Fruit fly (Drosophila melanogaster): ENCODE data around the gene CG13445.

The CG13445 gene

DNA sequence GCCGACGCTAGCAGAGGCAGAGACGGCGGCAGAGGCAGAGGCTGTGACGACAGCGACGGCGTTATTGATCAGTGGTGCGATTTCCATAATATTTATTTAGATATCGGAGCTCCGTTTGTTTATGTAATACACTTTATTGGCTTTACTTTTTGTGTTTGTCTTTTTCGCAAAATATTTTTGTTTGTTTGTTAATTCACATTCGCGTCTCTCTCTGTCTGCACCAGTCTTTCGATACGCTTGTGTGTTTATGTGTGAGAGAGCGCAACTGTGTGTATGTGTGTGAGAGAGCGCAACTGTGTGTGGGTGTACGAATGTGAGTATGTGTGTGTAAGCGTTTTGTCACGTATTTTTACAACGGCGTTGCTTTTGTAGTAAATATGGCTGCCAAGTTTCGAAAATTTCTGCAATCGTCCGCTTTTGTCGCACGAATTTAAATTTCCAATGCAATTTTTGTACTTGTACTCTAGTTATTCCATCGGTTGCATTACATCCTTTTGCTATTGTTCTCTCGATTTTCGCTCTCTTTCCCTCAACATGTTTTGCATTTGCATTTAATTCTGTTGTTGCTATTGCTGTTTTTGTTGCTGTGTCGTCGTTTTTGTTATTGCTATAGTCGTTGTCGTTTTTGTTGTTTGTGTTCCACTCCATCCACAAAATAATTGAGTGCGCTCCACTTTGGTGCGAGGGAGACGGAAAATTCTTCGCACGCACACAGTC is 16.4 kb downstream of the CG13445 start (continued):
- TF ChIP-seq fd59A (GFP tag; optimal IDR thresholded peaks at IDR 0.05) (no peak), Blimp-1 (GFP tag; optimal IDR thresholded peaks at IDR 0.05) (no peak), dsx (GFP tag; optimal IDR thresholded peaks at IDR 0.05; ENCODE audit: poor library complexity, severe bottlenecking) (peak; percentile 14), CG6854 (GFP tag; optimal IDR thresholded peaks at IDR 0.05) (peak; percentile 25), CG16779 (tag; optimal IDR thresholded peaks at IDR 0.05) (peak; percentile 51), vri (GFP tag; optimal IDR thresholded peaks at IDR 0.05) (peak; percentile 94), Hr39 (GFP tag; optimal IDR thresholded peaks at IDR 0.05) (no peak), Ets21C (GFP tag; optimal IDR thresholded peaks at IDR 0.05) (no peak), CG15336 (GFP tag; IDR thresholded peaks at IDR 0.05) (peak; percentile 61; the same call in 1 of the 2 replicates), achi (GFP tag; optimal IDR thresholded peaks at IDR 0.05) (no peak), svp (GFP tag) (no peak), fkh (GFP tag; optimal IDR thresholded peaks at IDR 0.05) (peak; percentile 92), CG32006 (GFP tag; optimal IDR thresholded peaks at IDR 0.05) (no peak), CG10669 (GFP tag; optimal IDR thresholded peaks at IDR 0.05) (no peak), cyc (GFP tag; optimal IDR thresholded peaks at IDR 0.05) (no peak), CG8632 (GFP tag; optimal IDR thresholded peaks at IDR 0.05) (peak; percentile 10), Eip75B (GFP tag; optimal IDR thresholded peaks at IDR 0.05) (peak; percentile 54)

- TF ChIP-seq CG16779 (tag; optimal IDR thresholded peaks at IDR 0.05) (no peak), spab (GFP tag; optimal IDR thresholded peaks at IDR 0.05) (peak; percentile 4), dsx (GFP tag; optimal IDR thresholded peaks at IDR 0.05; ENCODE audit: poor library complexity, severe bottlenecking) (no peak), CG11294 (GFP tag; IDR thresholded peaks at IDR 0.05) (peak; percentile 57; the same call in 1 of the 2 replicates), eg (GFP tag; IDR thresholded peaks at IDR 0.05) (peak; percentile 86), Eip78C (GFP tag) (peak; percentile 45), CG6276 (GFP tag; optimal IDR thresholded peaks at IDR 0.05) (no peak), Ets96B (tag; optimal IDR thresholded peaks at IDR 0.05) (peak; percentile 50), fd85E (GFP tag; optimal IDR thresholded peaks at IDR 0.05) (no peak), CG8119 (GFP tag; IDR thresholded peaks at IDR 0.05) (peak; percentile 61; the same call in 2 of the 3 replicates), fkh (GFP tag; optimal IDR thresholded peaks at IDR 0.05) (no peak), Ets21C (GFP tag; optimal IDR thresholded peaks at IDR 0.05) (peak; percentile 53), svp (GFP tag) (no peak), CG4318 (GFP tag; optimal IDR thresholded peaks at IDR 0.05) (peak; percentile 49), Gug (GFP tag; IDR thresholded peaks at IDR 0.05) (peak; percentile 42; the same call in 1 of the 2 replicates), ss (GFP tag; optimal IDR thresholded peaks at IDR 0.05) (peak in 1 of 2 experiments; percentile 28), Met (GFP tag; optimal IDR thresholded peaks at IDR 0.05) (peak; percentile 59), CG3032 (tag; optimal IDR thresholded peaks at IDR 0.05) (peak; percentile 70), CG3919 (GFP tag; optimal IDR thresholded peaks at IDR 0.05) (peak; percentile 57), Hr38 (GFP tag; optimal IDR thresholded peaks at IDR 0.05) (no peak), CG6854 (GFP tag; optimal IDR thresholded peaks at IDR 0.05) (no peak), CG15336 (GFP tag; IDR thresholded peaks at IDR 0.05) (peak; percentile 63), CG1621 (tag; optimal IDR thresholded peaks at IDR 0.05) (no peak), Smox (GFP tag; optimal IDR thresholded peaks at IDR 0.05) (no peak), CG34406 (GFP tag; optimal IDR thresholded peaks at IDR 0.05) (peak; percentile 57), cyc (GFP tag; optimal IDR thresholded peaks at IDR 0.05) (peak; percentile 44), Hr39 (GFP tag; optimal IDR thresholded peaks at IDR 0.05) (no peak), salr (GFP tag; optimal IDR thresholded peaks at IDR 0.05) (peak in 1 of 2 experiments; percentile 54), Hr4 (GFP tag; optimal IDR thresholded peaks at IDR 0.05) (peak; percentile 79), topi (GFP tag; optimal IDR thresholded peaks at IDR 0.05) (peak; percentile 46), net (GFP tag; optimal IDR thresholded peaks at IDR 0.05) (peak; percentile 13), fd59A (GFP tag; optimal IDR thresholded peaks at IDR 0.05) (no peak), CG6808 (GFP tag; optimal IDR thresholded peaks at IDR 0.05) (no peak), CG10669 (GFP tag; optimal IDR thresholded peaks at IDR 0.05) (peak; percentile 26), Sox15 (GFP tag; optimal IDR thresholded peaks at IDR 0.05) (peak; percentile 47), Sox102F (GFP tag; optimal IDR thresholded peaks at IDR 0.05) (peak; percentile 47), CG7368 (GFP tag; optimal IDR thresholded peaks at IDR 0.05) (no peak), acj6 (GFP tag; optimal IDR thresholded peaks at IDR 0.05) (peak; percentile 64), Eip93F (GFP tag; optimal IDR thresholded peaks at IDR 0.05) (peak; percentile 43), CG8319 (GFP tag; optimal IDR thresholded peaks at IDR 0.05) (no peak)
Measured at dm6 chr3L:15826347-15826984, 17.2 kb downstream of the CG13445 start, which contains the start of the genes DCP2 and dbo. Gene DCP2, minus strand, starts transcription at chr3L:15826423. Gene dbo, plus strand, starts transcription at chr3L:15826888.

All from whole organism, prepupa.